Fruit fly (Drosophila melanogaster) whole organism, pupa: Measurements from ENCODE around the gene Snapin.
A peak's percentile ranks its signal among the peaks of the same experiment; 100 is the strongest.

Experiments used
- CG10348 ChIP-seq: fragments of 200-800 bp; sonication (Bioruptor generic); IDR thresholded peaks from 2 replicates; pipeline ENCODE4 v1.3.6; 2022; ENCODE audit warnings: missing biosample characterization, missing genetic modification characterization
- CG12605 ChIP-seq: fragments of 200-800 bp; sonication (Bioruptor generic); IDR thresholded peaks from 2 replicates; pipeline ENCODE4 v1.3.6; 2022; ENCODE audit warnings: missing biosample characterization, missing genetic modification characterization
- CG13204 ChIP-seq: fragments of 200-800 bp; sonication (Bioruptor generic); optimal IDR thresholded peaks from 2 replicates; lab custom pipeline; 2018; ENCODE audit warnings: missing biosample characterization, mild to moderate bottlenecking, missing genetic modification characterization, moderate library complexity
- CG14655 ChIP-seq: fragments of 200-800 bp; sonication (Bioruptor generic); optimal IDR thresholded peaks from 3 replicates; lab custom pipeline; 2017; ENCODE audit warnings: mild to moderate bottlenecking, missing biosample characterization, missing genetic modification reagents, missing genetic modification characterization
- CG15710 ChIP-seq: fragments of 200-800 bp; sonication (Bioruptor generic); optimal IDR thresholded peaks from 2 replicates; lab custom pipeline; 2018; ENCODE audit warnings: missing biosample characterization, mild to moderate bottlenecking, missing genetic modification characterization, moderate library complexity
- CG17806 ChIP-seq: fragments of 200-800 bp; sonication (Bioruptor generic); optimal IDR thresholded peaks from 2 replicates; lab custom pipeline; 2018; ENCODE audit warnings: missing biosample characterization, mild to moderate bottlenecking, missing genetic modification characterization, moderate library complexity
- CG32121 ChIP-seq: fragments of 200-800 bp; sonication (Bioruptor generic); IDR thresholded peaks from 2 replicates; pipeline ENCODE4 v1.3.6; 2022; ENCODE audit warnings: missing biosample characterization, missing genetic modification characterization
- CG34367 ChIP-seq: fragments of 200-800 bp; sonication (Bioruptor generic); optimal IDR thresholded peaks from 2 replicates; lab custom pipeline; 2018; ENCODE audit warnings: missing biosample characterization, mild to moderate bottlenecking, missing genetic modification characterization
- CG4496 ChIP-seq: fragments of 200-800 bp; sonication (Bioruptor generic); IDR thresholded peaks from 3 replicates; pipeline ENCODE4 v1.3.6; 2022; ENCODE audit warnings: missing biosample characterization, missing genetic modification characterization
- CG8159 ChIP-seq: fragments of 200-800 bp; sonication (Bioruptor generic); optimal IDR thresholded peaks from 3 replicates; lab custom pipeline; 2018; ENCODE audit warnings: missing biosample characterization, mild to moderate bottlenecking, missing genetic modification characterization, moderate library complexity
- CG8301 ChIP-seq: fragments of 200-800 bp; sonication (Bioruptor generic); optimal IDR thresholded peaks from 2 replicates; lab custom pipeline; 2018; ENCODE audit warnings: missing biosample characterization, mild to moderate bottlenecking, missing genetic modification characterization
- CG9948 ChIP-seq: fragments of 200-800 bp; sonication (Bioruptor generic); optimal IDR thresholded peaks from 2 replicates; lab custom pipeline; 2018; ENCODE audit warnings: missing biosample characterization, mild to moderate bottlenecking, missing genetic modification characterization, moderate library complexity
- D1 ChIP-seq: fragments of 200-800 bp; sonication (Bioruptor generic); optimal IDR thresholded peaks from 2 replicates; lab custom pipeline; 2018; ENCODE audit warnings: missing biosample characterization, mild to moderate bottlenecking, missing genetic modification characterization, moderate library complexity
- EcR ChIP-seq: fragments of 200-800 bp; sonication (Bioruptor generic); optimal IDR thresholded peaks from 3 replicates; lab custom pipeline; 2019; ENCODE audit warnings: missing biosample characterization, missing genetic modification characterization, mild to moderate bottlenecking, moderate library complexity, missing genetic modification reagents
- Ets98B ChIP-seq: fragments of 200-800 bp; sonication (Bioruptor generic); IDR thresholded peaks from 2 replicates; pipeline ENCODE4 v1.3.6; 2022; ENCODE audit warnings: missing biosample characterization, missing genetic modification characterization
- Pif1A ChIP-seq: fragments of 200-800 bp; sonication (Bioruptor generic); optimal IDR thresholded peaks from 3 replicates; lab custom pipeline; 2016; ENCODE audit warnings: missing biosample characterization, missing genetic modification characterization
- Pif1B ChIP-seq: fragments of 200-800 bp; sonication (Bioruptor generic); optimal IDR thresholded peaks from 3 replicates; lab custom pipeline; 2016; ENCODE audit warnings: missing biosample characterization, missing genetic modification characterization
- Snoo ChIP-seq: fragments of 200-800 bp; sonication (Bioruptor generic); optimal IDR thresholded peaks from 3 replicates; lab custom pipeline; 2017; ENCODE audit warnings: missing biosample characterization, mild to moderate bottlenecking, missing genetic modification characterization, inconsistent platforms
- fd96Ca ChIP-seq: fragments of 200-800 bp; sonication (Bioruptor generic); IDR thresholded peaks from 3 replicates; pipeline ENCODE4 v1.3.6; 2022; ENCODE audit warnings: missing biosample characterization, missing genetic modification characterization
- gl ChIP-seq: fragments of 200-800 bp; sonication (Bioruptor generic); optimal IDR thresholded peaks from 2 replicates; lab custom pipeline; 2018; ENCODE audit warnings: missing biosample characterization, mild to moderate bottlenecking, missing genetic modification characterization
- rn ChIP-seq: fragments of 200-800 bp; sonication (Bioruptor generic); IDR thresholded peaks from 2 replicates; pipeline ENCODE4 v1.3.6; 2022; ENCODE audit warnings: missing biosample characterization, missing genetic modification characterization

Gene Snapin

dm6 chr2L:2731370-2732138, 27.9 kb downstream of the Snapin start:
- no peak for TF ChIP-seq CG34367 (tag; lab: Kevin White, UChicago)
- no peak for TF ChIP-seq gl (tag; lab: Kevin White, UChicago)
- TF ChIP-seq Snoo (tag; lab: Kevin White, UChicago): no peak
- TF ChIP-seq D1 (tag; lab: Kevin White, UChicago): no peak
- peak; percentile 22 for TF ChIP-seq Pif1A (GFP tag; lab: Kevin White, UChicago)
- no peak for TF ChIP-seq CG8159 (tag; lab: Kevin White, UChicago)
- TF ChIP-seq CG9948 (tag; lab: Kevin White, UChicago): no peak
- TF ChIP-seq EcR (GFP tag; lab: Kevin White, UChicago): no peak
- 0 out of 2 replicates have a peak, but pooled peaks have one; percentile 9 for TF ChIP-seq CG12605 (GFP tag; lab: Robert Waterston, UW)
- TF ChIP-seq Ets98B (GFP tag; lab: Robert Waterston, UW): peak; percentile 77
- no peak for TF ChIP-seq CG10348
- peak; percentile 68; the same call in 2 of the 3 replicates for TF ChIP-seq CG4496 (GFP tag; lab: Robert Waterston, UW)
- no peak for TF ChIP-seq rn (GFP tag; lab: Robert Waterston, UW)
- no peak for TF ChIP-seq CG13204
- peak; percentile 58 for TF ChIP-seq CG14655 (GFP tag; lab: Kevin White, UChicago)
- no peak for TF ChIP-seq CG15710 (tag; lab: Kevin White, UChicago)
- peak; percentile 55 for TF ChIP-seq CG8301 (tag; lab: Kevin White, UChicago)
- TF ChIP-seq Pif1B (GFP tag; lab: Kevin White, UChicago): no peak
- TF ChIP-seq CG17806: peak; percentile 13
- peak; percentile 50; the same call in 1 of the 2 replicates for TF ChIP-seq CG32121 (GFP tag; lab: Robert Waterston, UW)
- peak; percentile 73; the same call in 2 of the 3 replicates for TF ChIP-seq fd96Ca (GFP tag; lab: Robert Waterston, UW)

DNA sequence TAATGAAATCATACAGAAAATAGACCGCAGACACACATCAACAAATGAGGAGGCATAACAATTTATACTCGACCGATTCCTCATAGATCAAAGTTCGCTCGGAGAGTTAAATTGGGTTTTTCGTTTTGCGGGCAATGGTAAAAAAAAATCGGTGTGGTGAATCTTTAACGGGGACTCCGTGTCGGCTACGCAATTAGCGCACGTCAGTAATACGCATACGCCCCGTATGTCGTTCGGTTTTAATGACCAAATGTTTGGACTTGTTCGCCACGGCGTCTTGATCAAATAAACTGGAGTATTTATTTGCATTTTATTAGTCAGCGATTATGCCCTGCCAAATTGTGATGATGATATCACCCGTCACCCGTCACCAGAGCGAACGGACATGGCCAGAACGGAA, 28.7 kb downstream of the Snapin start:
- TF ChIP-seq gl (tag; lab: Kevin White, UChicago) (no peak), CG12605 (GFP tag; lab: Robert Waterston, UW) (no peak), rn (GFP tag; lab: Robert Waterston, UW) (no peak), CG15710 (tag; lab: Kevin White, UChicago) (no peak), D1 (tag; lab: Kevin White, UChicago) (no peak), CG14655 (GFP tag; lab: Kevin White, UChicago) (no peak), CG10348 (no peak), CG32121 (GFP tag; lab: Robert Waterston, UW) (no peak), CG8301 (tag; lab: Kevin White, UChicago) (no peak), Ets98B (GFP tag; lab: Robert Waterston, UW) (no peak), fd96Ca (GFP tag; lab: Robert Waterston, UW) (no peak), CG34367 (tag; lab: Kevin White, UChicago) (no peak), CG4496 (GFP tag; lab: Robert Waterston, UW) (no peak), Snoo (tag; lab: Kevin White, UChicago) (no peak), CG13204 (no peak), EcR (GFP tag; lab: Kevin White, UChicago) (no peak), Pif1A (GFP tag; lab: Kevin White, UChicago) (no peak)

DNA sequence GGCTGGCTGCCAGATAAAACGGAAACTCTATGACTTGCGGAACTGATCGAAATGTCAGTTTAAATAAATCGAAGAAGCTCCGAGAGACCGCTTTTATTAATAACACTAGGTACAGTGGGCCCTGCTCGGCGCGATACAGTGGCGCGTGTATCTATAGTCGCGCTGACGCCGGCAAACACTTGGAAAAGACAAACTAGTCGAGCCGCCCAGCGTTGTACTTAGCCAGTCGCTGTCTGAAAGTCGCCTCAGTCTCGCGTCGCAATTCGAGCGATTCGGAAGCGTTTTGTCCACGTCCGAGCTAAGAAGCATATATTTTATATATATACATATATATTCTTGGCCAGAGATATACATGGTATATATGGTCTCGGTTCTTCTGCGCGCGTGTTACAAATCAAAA, 29.6 kb downstream of the Snapin start:
- TF ChIP-seq fd96Ca (GFP tag; lab: Robert Waterston, UW) (peak; percentile 37; the same call in 1 of the 3 replicates), CG12605 (GFP tag; lab: Robert Waterston, UW) (no peak), gl (tag; lab: Kevin White, UChicago) (no peak), CG34367 (tag; lab: Kevin White, UChicago) (no peak), CG17806 (peak; percentile 4), Pif1A (GFP tag; lab: Kevin White, UChicago) (peak; percentile 15), CG14655 (GFP tag; lab: Kevin White, UChicago) (peak; percentile 58), CG32121 (GFP tag; lab: Robert Waterston, UW) (peak; percentile 57), EcR (GFP tag; lab: Kevin White, UChicago) (no peak), Pif1B (GFP tag; lab: Kevin White, UChicago) (peak; percentile 5), rn (GFP tag; lab: Robert Waterston, UW) (no peak), CG4496 (GFP tag; lab: Robert Waterston, UW) (peak; percentile 63), CG10348 (no peak), CG8301 (tag; lab: Kevin White, UChicago) (peak; percentile 8), CG9948 (tag; lab: Kevin White, UChicago) (no peak), Ets98B (GFP tag; lab: Robert Waterston, UW) (peak; percentile 71), CG13204 (no peak)

- TF ChIP-seq CG14655 (GFP tag; lab: Kevin White, UChicago) (peak; percentile 12), CG34367 (tag; lab: Kevin White, UChicago) (no peak), CG13204 (no peak), CG8301 (tag; lab: Kevin White, UChicago) (peak; percentile 3), Ets98B (GFP tag; lab: Robert Waterston, UW) (no peak), Pif1A (GFP tag; lab: Kevin White, UChicago) (no peak), CG32121 (GFP tag; lab: Robert Waterston, UW) (no peak), Pif1B (GFP tag; lab: Kevin White, UChicago) (no peak), CG4496 (GFP tag; lab: Robert Waterston, UW) (0 out of 3 replicates have a peak, but pooled peaks have one; percentile 30)
Measured at dm6 chr2L:2728577-2728976, 30.9 kb downstream of the Snapin start.

dm6 chr2L:2727812-2728211, 31.7 kb downstream of the Snapin start:
- TF ChIP-seq CG15710 (tag; lab: Kevin White, UChicago): peak; percentile 8
- peak; percentile 27 for TF ChIP-seq CG13204
- TF ChIP-seq CG17806: no peak
- peak; percentile 43; the same call in 1 of the 2 replicates for TF ChIP-seq CG12605 (GFP tag; lab: Robert Waterston, UW)
- TF ChIP-seq CG10348: no peak
